Worm (Caenorhabditis elegans): ENCODE results near the gene vap-1.

DNA sequence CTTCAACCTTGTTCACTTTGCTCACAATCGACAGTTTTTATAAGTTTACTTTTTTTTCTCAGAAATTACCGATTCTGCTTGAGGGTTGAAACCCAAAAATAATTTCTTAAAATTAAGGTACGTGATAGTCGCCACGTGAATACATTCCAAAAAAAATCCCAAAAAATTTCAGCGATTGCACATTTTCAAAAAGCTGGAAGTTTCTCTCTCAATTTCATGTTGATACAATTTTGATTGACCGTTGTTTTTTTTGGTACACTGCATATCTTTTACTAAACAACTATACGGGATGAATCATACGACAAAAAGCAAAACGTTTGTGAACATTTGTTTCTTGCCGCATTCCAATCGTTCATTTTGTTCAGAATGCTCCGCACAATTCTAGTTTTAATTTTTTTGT is 42.0 kb upstream of the vap-1 start, which contains the start of gene C36E6.8:
- TF ChIP-seq ama-1 (optimal IDR thresholded peaks at IDR 0.05) (no peak), snpc-4 (tag; optimal IDR thresholded peaks at IDR 0.05) (no peak), unc-86 (tag; optimal IDR thresholded peaks at IDR 0.05) (no peak), zip-4 (GFP tag; optimal IDR thresholded peaks at IDR 0.05) (no peak), dsc-1 (tag; optimal IDR thresholded peaks at IDR 0.05) (no peak), nhr-85 (tag) (no peak), ceh-90 (tag; optimal IDR thresholded peaks at IDR 0.05) (no peak), nhr-76 (tag; optimal IDR thresholded peaks at IDR 0.05) (no peak), nhr-28 (tag; optimal IDR thresholded peaks at IDR 0.05) (no peak), ceh-88 (GFP tag; IDR thresholded peaks at IDR 0.05) (no peak), aly-2 (tag; optimal IDR thresholded peaks at IDR 0.05) (no peak), lir-3 (tag; optimal IDR thresholded peaks at IDR 0.05; ENCODE audit: poor library complexity) (no peak), fkh-10 (GFP tag; optimal IDR thresholded peaks at IDR 0.05) (no peak)
